Worm (Caenorhabditis elegans): Measurements from ENCODE around the gene maph-9.

The maph-9 gene

DNA sequence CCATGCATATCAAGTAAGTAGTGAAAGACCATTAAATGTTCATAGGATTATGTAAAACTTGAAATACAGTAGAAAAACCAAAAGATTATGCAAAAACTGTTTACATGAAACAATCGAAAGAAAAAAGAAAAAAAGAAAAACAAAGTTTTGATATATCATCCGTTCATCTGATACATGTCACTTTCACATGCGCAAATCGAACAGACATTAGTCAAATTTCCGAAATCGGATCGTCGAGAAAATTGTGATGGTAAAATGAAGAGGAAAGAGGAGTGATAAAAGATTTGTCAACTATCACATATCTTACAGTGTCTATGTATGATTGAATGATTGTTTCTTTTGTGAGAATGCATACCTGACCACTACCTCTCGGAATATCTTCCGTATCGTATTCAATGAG, 52.5 kb downstream of the maph-9 start:
- TF ChIP-seq ama-1 (optimal IDR thresholded peaks at IDR 0.05), result no peak
- TF ChIP-seq ceh-82 (tag; optimal IDR thresholded peaks at IDR 0.05), result no peak
- no peak for TF ChIP-seq fkh-2 (tag; optimal IDR thresholded peaks at IDR 0.05)
- no peak for TF ChIP-seq ceh-16 (tag; optimal IDR thresholded peaks at IDR 0.05)
- no peak for TF ChIP-seq ztf-4 (tag; optimal IDR thresholded peaks at IDR 0.05)
- TF ChIP-seq fkh-10 (GFP tag; optimal IDR thresholded peaks at IDR 0.05), result no peak
- no peak for TF ChIP-seq nfya-1 (tag; optimal IDR thresholded peaks at IDR 0.05; ENCODE audit: insufficient read depth)
- no peak for TF ChIP-seq pha-4 (tag; optimal IDR thresholded peaks at IDR 0.05)
- no peak for TF ChIP-seq eor-1 (tag; optimal IDR thresholded peaks at IDR 0.05)
- TF ChIP-seq elt-1 (tag; optimal IDR thresholded peaks at IDR 0.05), result no peak
- TF ChIP-seq nhr-237 (tag; optimal IDR thresholded peaks at IDR 0.05), result no peak
- no peak for TF ChIP-seq skn-1 (tag; optimal IDR thresholded peaks at IDR 0.05)
- TF ChIP-seq ceh-28 (tag; optimal IDR thresholded peaks at IDR 0.05), result no peak
- TF ChIP-seq lin-39 (tag; optimal IDR thresholded peaks at IDR 0.05), result no peak
